Fruit fly (Drosophila melanogaster): ENCODE measurements around the gene Acbp1.

The Acbp1 gene

DNA sequence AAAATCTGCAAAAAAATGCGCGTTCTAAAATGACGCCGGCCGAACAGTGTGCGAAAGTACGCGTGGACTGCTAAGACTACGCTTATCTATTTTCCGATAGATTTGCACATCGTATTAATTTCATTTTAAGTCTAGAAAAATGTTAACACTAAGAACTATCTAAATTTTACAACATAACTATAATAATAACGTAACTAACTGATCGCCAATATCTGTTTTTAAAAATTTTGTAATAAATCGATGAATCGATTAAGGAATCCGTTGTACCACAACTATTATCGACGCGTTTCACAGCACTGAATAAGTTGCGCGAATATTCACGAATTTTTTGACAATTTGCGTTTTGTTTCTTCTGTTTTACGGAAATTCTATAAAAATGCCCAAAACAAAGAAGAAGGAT lies 48.8 kb upstream of the Acbp1 start, which contains the start of gene Ssb-c31a:
Gene Ssb-c31a, plus strand, starts transcription at position 278 of the 400 bp plus-strand sequence.
- TF ChIP-seq NK7.1 (GFP tag; optimal IDR thresholded peaks at IDR 0.05) (no peak), Poxn (GFP tag; IDR thresholded peaks at IDR 0.05) (no peak), CG1792 (GFP tag; optimal IDR thresholded peaks at IDR 0.05) (peak; percentile 55), CG4360 (GFP tag; IDR thresholded peaks at IDR 0.05) (no peak), Dref (GFP tag; IDR thresholded peaks at IDR 0.05) (peak; percentile 62), abd-A (tag; optimal IDR thresholded peaks at IDR 0.05) (no peak), CG10267 (tag; optimal IDR thresholded peaks at IDR 0.05) (peak; percentile 99), CG17802 (tag; optimal IDR thresholded peaks at IDR 0.05) (no peak), emc (GFP tag; optimal IDR thresholded peaks at IDR 0.05) (peak; percentile 33), CG6175 (GFP tag; IDR thresholded peaks at IDR 0.05) (no peak), CG10959 (GFP tag; IDR thresholded peaks at IDR 0.05) (no peak), pnt (GFP tag; optimal IDR thresholded peaks at IDR 0.05) (no peak), Fer3 (tag; optimal IDR thresholded peaks at IDR 0.05) (peak; percentile 11), klu (GFP tag; IDR thresholded peaks at IDR 0.05) (no peak; the same call in 1 of the 2 replicates), CG1647 (GFP tag; optimal IDR thresholded peaks at IDR 0.05) (peak; percentile 44), ttk (GFP tag; IDR thresholded peaks at IDR 0.05) (0 out of 2 replicates have a peak, but pooled peaks have one; percentile 43), peb (GFP tag; IDR thresholded peaks at IDR 0.05) (no peak), dimm (GFP tag; IDR thresholded peaks at IDR 0.05) (no peak), sim (GFP tag; IDR thresholded peaks at IDR 0.05) (no peak), psq (GFP tag; optimal IDR thresholded peaks at IDR 0.05) (no peak), scrt (GFP tag; optimal IDR thresholded peaks at IDR 0.05) (peak; percentile 6), fru (optimal IDR thresholded peaks at IDR 0.05) (no peak), CG34422 (GFP tag; IDR thresholded peaks at IDR 0.05) (peak; percentile 29; the same call in 1 of the 3 replicates), Dfd (GFP tag; optimal IDR thresholded peaks at IDR 0.05) (no peak), ERR (GFP tag; optimal IDR thresholded peaks at IDR 0.05) (peak; percentile 4), Pdp1 (GFP tag; optimal IDR thresholded peaks at IDR 0.05) (peak; percentile 56 to 61), aop (GFP tag; IDR thresholded peaks at IDR 0.05) (no peak), dm (GFP tag; optimal IDR thresholded peaks at IDR 0.05) (peak; percentile 20), Hey (tag; optimal IDR thresholded peaks at IDR 0.05) (no peak), CG15479 (GFP tag; optimal IDR thresholded peaks at IDR 0.05) (peak; percentile 70), Deaf1 (tag; optimal IDR thresholded peaks at IDR 0.05) (no peak), CG2199 (GFP tag; IDR thresholded peaks at IDR 0.05) (no peak), so (GFP tag; IDR thresholded peaks at IDR 0.05) (0 out of 3 replicates have a peak, but pooled peaks have one; percentile 18), Lpt (GFP tag; optimal IDR thresholded peaks at IDR 0.05) (no peak), otp (GFP tag; IDR thresholded peaks at IDR 0.05) (no peak), Myb (GFP tag; optimal IDR thresholded peaks at IDR 0.05) (peak; percentile 35), CG3995 (GFP tag; optimal IDR thresholded peaks at IDR 0.05) (peak; percentile 46), CG3163 (GFP tag; optimal IDR thresholded peaks at IDR 0.05) (peak; percentile 22), CG9609 (GFP tag; optimal IDR thresholded peaks at IDR 0.05) (peak; percentile 4), pita (GFP tag; optimal IDR thresholded peaks at IDR 0.05) (no peak), slp2 (GFP tag; optimal IDR thresholded peaks at IDR 0.05) (peak; percentile 25), rib (GFP tag; IDR thresholded peaks at IDR 0.05) (0 out of 2 replicates have a peak, but pooled peaks have one; percentile 17), Nf-YC (tag; optimal IDR thresholded peaks at IDR 0.05) (peak; percentile 57), CG33213 (GFP tag; optimal IDR thresholded peaks at IDR 0.05) (peak; percentile 10), CG33557 (GFP tag; optimal IDR thresholded peaks at IDR 0.05) (peak; percentile 44), CG30020 (tag; optimal IDR thresholded peaks at IDR 0.05) (peak; percentile 56), CG13424 (tag; optimal IDR thresholded peaks at IDR 0.05) (peak; percentile 52), z (GFP tag; IDR thresholded peaks at IDR 0.05) (no peak), CG17385 (GFP tag; optimal IDR thresholded peaks at IDR 0.05) (peak; percentile 66), NfI (GFP tag; optimal IDR thresholded peaks at IDR 0.05) (peak; percentile 72), onecut (GFP tag; IDR thresholded peaks at IDR 0.05) (peak; percentile 88), CG11504 (tag; optimal IDR thresholded peaks at IDR 0.05) (peak; percentile 54), tap (tag; optimal IDR thresholded peaks at IDR 0.05) (no peak)

All from whole organism, embryonic.